Worm (Caenorhabditis elegans) whole organism, L1 larva: ENCODE measurements around the gene F16B12.4.

ENCODE experiments used
- C16A3.4 ChIP-seq: fragments of 150-350 bp; optimal IDR thresholded peaks from 2 replicates; lab custom pipeline; 2014; ENCODE audit warnings: missing biosample characterization, missing genetic modification characterization
- F16B12.6 ChIP-seq: fragments of 150-350 bp; optimal IDR thresholded peaks from 2 replicates; lab custom pipeline; 2014; ENCODE audit warnings: missing biosample characterization, missing genetic modification characterization
- alr-1 ChIP-seq: fragments of 200-800 bp; sonication (Bioruptor generic); optimal IDR thresholded peaks from 2 replicates; lab custom pipeline; 2018; ENCODE audit warnings: borderline replicate concordance, mild to moderate bottlenecking, missing genetic modification characterization, missing compliant biosample characterization
- aly-2 ChIP-seq: fragments of 150-350 bp; optimal IDR thresholded peaks from 2 replicates; lab custom pipeline; 2014; ENCODE audit warnings: missing biosample characterization, missing genetic modification characterization
- ceh-63 ChIP-seq: fragments of 200-800 bp; sonication (Bioruptor generic); optimal IDR thresholded peaks from 2 replicates; lab custom pipeline; 2018; ENCODE audit warnings: mild to moderate bottlenecking, missing genetic modification characterization, missing compliant biosample characterization
- ceh-88 ChIP-seq: fragments of 200-800 bp; sonication (Bioruptor generic); IDR thresholded peaks from 2 replicates; pipeline ENCODE4 v1.3.6; 2022; ENCODE audit warnings: missing genetic modification characterization, missing compliant biosample characterization
- ces-1 ChIP-seq: fragments of 150-350 bp; optimal IDR thresholded peaks from 2 replicates; lab custom pipeline; 2014; ENCODE audit warnings: missing biosample characterization, missing genetic modification reagents, missing genetic modification characterization
- efl-1 ChIP-seq, 4 experiments: fragments of 150-350 bp; optimal IDR thresholded peaks in 3 of 4; peaks in 1 of 4; 1 replicate in 1 of 4; 2 replicates in 3 of 4; lab custom pipeline; 2014; ENCODE audit warnings: missing biosample characterization in 2 of 4, missing genetic modification characterization in 2 of 4, missing genetic modification reagents in 2 of 4
- egl-13 ChIP-seq: sonication (generic microtip); optimal IDR thresholded peaks from 2 replicates; lab custom pipeline; 2016; ENCODE audit warnings: missing genotype, missing genetic modification reagents, missing genetic modification characterization, missing compliant biosample characterization
- egl-27 ChIP-seq, 2 experiments: fragments of 150-350 bp in 1 of 2; sonication (generic microtip); optimal IDR thresholded peaks; 3 replicates each; lab custom pipeline; 2017 to 2018; ENCODE audit warnings: missing biosample characterization in 2 of 2, missing genetic modification characterization in 2 of 2, missing genetic modification reagents in 2 of 2
- elt-2 ChIP-seq: sonication (generic microtip); optimal IDR thresholded peaks from 2 replicates; lab custom pipeline; 2016; ENCODE audit warnings: missing genetic modification characterization, mild to moderate bottlenecking, inconsistent platforms, missing compliant biosample characterization, missing genetic modification reagents
- ets-5 ChIP-seq: fragments of 200-800 bp; sonication (Bioruptor generic); IDR thresholded peaks from 2 replicates; pipeline ENCODE4 v1.3.6; 2022; ENCODE audit warnings: missing genetic modification characterization, missing compliant biosample characterization
- fkh-10 ChIP-seq: sonication (generic microtip); optimal IDR thresholded peaks from 2 replicates; lab custom pipeline; 2017; ENCODE audit warnings: missing biosample characterization, missing genetic modification reagents, missing genetic modification characterization
- fos-1 ChIP-seq: fragments of 150-350 bp; optimal IDR thresholded peaks from 2 replicates; lab custom pipeline; 2014; ENCODE audit warnings: missing biosample characterization, missing genetic modification characterization
- grh-1 ChIP-seq: fragments of 200-800 bp; sonication (Bioruptor generic); IDR thresholded peaks from 2 replicates; pipeline ENCODE4 v1.3.6; 2022; ENCODE audit warnings: missing genetic modification reagents, missing genetic modification characterization, missing compliant biosample characterization
- hlh-4 ChIP-seq: sonication (generic microtip); optimal IDR thresholded peaks from 2 replicates; lab custom pipeline; 2016; ENCODE audit warnings: mild to moderate bottlenecking, missing genetic modification characterization, missing compliant biosample characterization
- irx-1 ChIP-seq: sonication (generic microtip); optimal IDR thresholded peaks from 2 replicates; lab custom pipeline; 2016; ENCODE audit warnings: missing genetic modification characterization, missing compliant biosample characterization
- isw-1 ChIP-seq: fragments of 200-800 bp; sonication (Bioruptor generic); IDR thresholded peaks from 2 replicates; pipeline ENCODE4 v1.3.6; 2022; ENCODE audit warnings: missing genetic modification characterization, missing compliant biosample characterization
- jun-1 ChIP-seq: fragments of 150-350 bp; optimal IDR thresholded peaks from 2 replicates; lab custom pipeline; 2014; ENCODE audit warnings: missing biosample characterization, missing genetic modification reagents, missing genetic modification characterization
- lin-13 ChIP-seq: fragments of 150-350 bp; optimal IDR thresholded peaks from 2 replicates; lab custom pipeline; 2014; ENCODE audit warnings: missing biosample characterization, missing genetic modification reagents, missing genetic modification characterization
- lin-35 ChIP-seq, 2 experiments: fragments of 150-350 bp; optimal IDR thresholded peaks; 2 replicates each; lab custom pipeline; 2014; ENCODE audit warnings: missing biosample characterization in 2 of 2, missing genetic modification characterization in 2 of 2, missing genetic modification reagents in 2 of 2
- lin-39 ChIP-seq: fragments of 150-350 bp; optimal IDR thresholded peaks from 2 replicates; lab custom pipeline; 2014; ENCODE audit warnings: missing biosample characterization, missing genetic modification reagents, missing genetic modification characterization
- nhr-11 ChIP-seq: fragments of 150-350 bp; optimal IDR thresholded peaks from 2 replicates; lab custom pipeline; 2014; ENCODE audit warnings: missing biosample characterization, missing genetic modification characterization
- nhr-12 ChIP-seq: sonication (generic microtip); optimal IDR thresholded peaks from 2 replicates; lab custom pipeline; 2017; ENCODE audit warnings: missing biosample characterization, missing genetic modification characterization
- nhr-19 ChIP-seq: fragments of 200-800 bp; sonication (Bioruptor generic); conservative IDR thresholded peaks from 2 replicates; pipeline ENCODE4 v1.3.6; 2022; ENCODE audit warnings: missing genetic modification characterization, missing compliant biosample characterization
- nhr-237 ChIP-seq: fragments of 150-350 bp; optimal IDR thresholded peaks from 2 replicates; lab custom pipeline; 2014; ENCODE audit warnings: missing biosample characterization, missing genetic modification characterization
- nhr-47 ChIP-seq: sonication (generic microtip); optimal IDR thresholded peaks from 2 replicates; lab custom pipeline; 2016; ENCODE audit warnings: mild to moderate bottlenecking, missing genetic modification characterization, moderate library complexity, missing compliant biosample characterization
- nhr-71 ChIP-seq: sonication (generic microtip); optimal IDR thresholded peaks from 2 replicates; lab custom pipeline; 2016; ENCODE audit warnings: mild to moderate bottlenecking, missing genetic modification characterization, moderate library complexity, missing compliant biosample characterization
- nhr-76 ChIP-seq: sonication (generic microtip); optimal IDR thresholded peaks from 2 replicates; lab custom pipeline; 2017; ENCODE audit warnings: missing biosample characterization, missing genetic modification characterization
- nhr-84 ChIP-seq: sonication (generic microtip); optimal IDR thresholded peaks from 2 replicates; lab custom pipeline; 2017; ENCODE audit warnings: missing biosample characterization, missing genetic modification characterization
- nhr-90 ChIP-seq: sonication (generic microtip); optimal IDR thresholded peaks from 2 replicates; lab custom pipeline; 2016; ENCODE audit warnings: mild to moderate bottlenecking, missing genetic modification characterization, missing compliant biosample characterization; ENCODE audit not compliant: poor library complexity
- pax-3 ChIP-seq: fragments of 200-800 bp; sonication (Bioruptor generic); optimal IDR thresholded peaks from 2 replicates; lab custom pipeline; 2018; ENCODE audit warnings: mild to moderate bottlenecking, missing genetic modification characterization, moderate library complexity, missing compliant biosample characterization
- pqm-1 ChIP-seq: sonication (generic microtip); optimal IDR thresholded peaks from 3 replicates; lab custom pipeline; 2017; ENCODE audit warnings: missing biosample characterization, missing genetic modification characterization
- skn-1 ChIP-seq: fragments of 150-350 bp; optimal IDR thresholded peaks from 2 replicates; lab custom pipeline; 2014; ENCODE audit warnings: missing biosample characterization, missing genetic modification characterization
- snu-23 ChIP-seq: sonication (generic microtip); optimal IDR thresholded peaks from 2 replicates; lab custom pipeline; 2016; ENCODE audit warnings: missing genetic modification characterization, missing compliant biosample characterization
- sox-4 ChIP-seq: sonication (generic microtip); optimal IDR thresholded peaks from 2 replicates; lab custom pipeline; 2016; ENCODE audit warnings: missing genetic modification characterization, missing compliant biosample characterization
- sup-37 ChIP-seq: fragments of 200-800 bp; sonication (Bioruptor generic); optimal IDR thresholded peaks from 2 replicates; lab custom pipeline; 2018; ENCODE audit warnings: mild to moderate bottlenecking, missing genetic modification characterization, missing compliant biosample characterization
- swsn-7 ChIP-seq: sonication (generic microtip); optimal IDR thresholded peaks from 2 replicates; lab custom pipeline; 2016; ENCODE audit warnings: missing genetic modification characterization, missing compliant biosample characterization
- tbx-2 ChIP-seq: sonication (generic microtip); optimal IDR thresholded peaks from 2 replicates; lab custom pipeline; 2016; ENCODE audit warnings: missing genetic modification characterization, missing compliant biosample characterization
- unc-30 ChIP-seq: sonication (generic microtip); optimal IDR thresholded peaks from 2 replicates; lab custom pipeline; 2017; ENCODE audit warnings: missing biosample characterization, missing genetic modification characterization
- unc-62 ChIP-seq: fragments of 150-350 bp; optimal IDR thresholded peaks from 2 replicates; lab custom pipeline; 2014; ENCODE audit warnings: missing biosample characterization, missing genetic modification reagents, missing genetic modification characterization
- unc-86 ChIP-seq: sonication (generic microtip); optimal IDR thresholded peaks from 2 replicates; lab custom pipeline; 2016; ENCODE audit warnings: missing genetic modification characterization, missing compliant biosample characterization
- unc-98 ChIP-seq: fragments of 200-800 bp; sonication (Bioruptor generic); IDR thresholded peaks from 2 replicates; pipeline ENCODE4 v1.3.6; 2022; ENCODE audit warnings: missing genetic modification characterization, missing compliant biosample characterization
- zag-1 ChIP-seq: fragments of 150-350 bp; optimal IDR thresholded peaks from 2 replicates; lab custom pipeline; 2014; ENCODE audit warnings: missing biosample characterization, missing genetic modification characterization
- ztf-4 ChIP-seq: fragments of 150-350 bp; optimal IDR thresholded peaks from 2 replicates; lab custom pipeline; 2014; ENCODE audit warnings: missing biosample characterization, missing genetic modification characterization

The F16B12.4 gene

DNA sequence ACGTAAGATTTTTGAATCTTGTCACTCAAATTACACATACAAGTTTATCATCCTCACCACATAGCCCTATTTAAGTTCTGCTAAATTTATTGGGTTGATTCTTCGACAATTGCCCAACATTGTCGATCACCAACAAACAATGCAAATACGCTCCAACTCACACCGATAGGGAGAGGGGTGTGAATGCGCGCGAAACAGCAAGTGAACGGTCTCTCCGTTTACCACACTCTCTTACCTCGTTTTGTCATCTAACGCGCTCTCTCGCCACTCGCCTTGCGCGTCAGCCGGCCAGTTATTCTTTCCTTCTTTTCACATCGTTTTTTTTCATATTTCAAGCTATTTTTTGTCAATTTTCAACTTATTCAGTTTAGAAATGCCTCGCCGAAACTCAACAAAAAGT is 3.5 kb upstream of the F16B12.4 start, which contains the start of gene F16B12.6 (continued):
- TF ChIP-seq nhr-47 (tag; lab: Kevin White, UChicago) (peak; percentile 84), ets-5 (GFP tag; lab: Robert Waterston, UW) (no peak), efl-1 (optimal IDR thresholded peaks at IDR 0.05; lab: Kevin White, UChicago) (peak; percentile 81 to 99), efl-1 (GFP tag; optimal IDR thresholded peaks at IDR 0.05 in 1 of 2; lab: Kevin White, UChicago) (peak; percentile 79 to 97), alr-1 (tag; lab: Kevin White, UChicago) (no peak), lin-39 (tag; lab: Kevin White, UChicago) (no peak), jun-1 (tag; lab: Kevin White, UChicago) (peak; percentile 52), unc-98 (GFP tag; lab: Robert Waterston, UW) (no peak), lin-13 (GFP tag; lab: Kevin White, UChicago) (peak; percentile 78), nhr-237 (no peak), C16A3.4 (tag; lab: Kevin White, UChicago) (peak; percentile 79), tbx-2 (tag; lab: Kevin White, UChicago) (peak; percentile 87), ceh-88 (GFP tag; lab: Robert Waterston, UW) (peak; percentile 57; the same call in 1 of the 2 replicates), ces-1 (GFP tag; lab: Kevin White, UChicago) (no peak), sox-4 (tag; lab: Kevin White, UChicago) (no peak), pqm-1 (tag; lab: Kevin White, UChicago) (no peak), swsn-7 (tag; lab: Kevin White, UChicago) (peak; percentile 82), pax-3 (peak; percentile 31), ceh-63 (GFP tag; lab: Kevin White, UChicago) (no peak), unc-86 (tag; lab: Kevin White, UChicago) (peak; percentile 64), irx-1 (peak; percentile 65), elt-2 (tag; lab: Kevin White, UChicago) (peak; percentile 23), ztf-4 (tag; lab: Kevin White, UChicago) (no peak), nhr-84 (no peak), fkh-10 (peak; percentile 28), lin-35 (GFP tag; optimal IDR thresholded peaks at IDR 0.05; lab: Kevin White, UChicago) (peak; percentile 94), snu-23 (GFP tag; lab: Kevin White, UChicago) (peak; percentile 91), unc-62 (no peak), hlh-4 (no peak), nhr-11 (no peak), nhr-19 (peak; percentile 71), zag-1 (tag; lab: Kevin White, UChicago) (no peak), isw-1 (GFP tag; lab: Robert Waterston, UW) (peak; percentile 71), fos-1 (tag; lab: Kevin White, UChicago) (peak; percentile 78), nhr-90 (tag; lab: Kevin White, UChicago) (peak; percentile 68), egl-13 (peak; percentile 44), nhr-71 (tag; lab: Kevin White, UChicago) (peak; percentile 88), nhr-76 (tag; lab: Kevin White, UChicago) (no peak), egl-27 (tag; optimal IDR thresholded peaks at IDR 0.05; lab: Kevin White, UChicago) (no peak), unc-30 (tag; lab: Kevin White, UChicago) (no peak), F16B12.6 (tag; lab: Kevin White, UChicago) (peak; percentile 77), aly-2 (tag; lab: Kevin White, UChicago) (peak; percentile 53), nhr-12 (tag; lab: Kevin White, UChicago) (no peak), sup-37 (GFP tag; lab: Kevin White, UChicago) (no peak), grh-1 (GFP tag; lab: Robert Waterston, UW) (no peak; the same call in 1 of the 2 replicates), skn-1 (tag; lab: Kevin White, UChicago) (peak; percentile 75)
